Worm (Caenorhabditis elegans): Measurements from ENCODE around the gene C52G5.2.

Gene C52G5.2

DNA sequence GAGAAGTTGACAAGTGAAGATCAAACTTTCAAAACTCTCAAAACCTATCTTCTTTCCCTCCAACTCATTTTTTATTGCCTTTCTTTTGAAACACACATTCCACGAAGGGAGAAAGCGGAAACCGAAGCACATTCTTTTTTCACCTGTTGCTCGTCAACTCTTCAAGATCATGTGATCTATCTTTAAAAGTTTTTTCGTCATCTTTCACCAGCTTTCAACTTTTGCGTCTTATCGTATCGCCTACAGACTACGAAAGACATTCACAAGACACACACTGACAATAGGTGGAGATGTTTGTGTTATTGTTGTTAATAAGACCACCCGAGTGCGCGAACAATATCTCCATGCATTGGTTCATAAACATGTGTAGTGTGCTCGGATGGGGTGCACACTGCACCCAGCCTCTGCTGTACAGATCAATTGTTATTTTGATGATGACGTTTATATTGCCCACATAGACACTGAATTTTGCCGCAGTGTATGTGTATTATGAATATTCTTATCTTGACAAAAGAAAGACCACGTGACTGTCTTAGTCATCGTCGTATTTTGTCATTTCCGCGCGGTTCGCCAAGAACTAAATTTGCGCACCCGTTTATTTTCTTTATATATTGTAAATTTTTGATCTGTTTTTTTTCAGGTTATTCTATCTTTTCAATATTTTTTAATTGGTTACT is 30.7 kb downstream of the C52G5.2 start:
- no peak for TF ChIP-seq ceh-43 (GFP tag; optimal IDR thresholded peaks at IDR 0.05)

DNA sequence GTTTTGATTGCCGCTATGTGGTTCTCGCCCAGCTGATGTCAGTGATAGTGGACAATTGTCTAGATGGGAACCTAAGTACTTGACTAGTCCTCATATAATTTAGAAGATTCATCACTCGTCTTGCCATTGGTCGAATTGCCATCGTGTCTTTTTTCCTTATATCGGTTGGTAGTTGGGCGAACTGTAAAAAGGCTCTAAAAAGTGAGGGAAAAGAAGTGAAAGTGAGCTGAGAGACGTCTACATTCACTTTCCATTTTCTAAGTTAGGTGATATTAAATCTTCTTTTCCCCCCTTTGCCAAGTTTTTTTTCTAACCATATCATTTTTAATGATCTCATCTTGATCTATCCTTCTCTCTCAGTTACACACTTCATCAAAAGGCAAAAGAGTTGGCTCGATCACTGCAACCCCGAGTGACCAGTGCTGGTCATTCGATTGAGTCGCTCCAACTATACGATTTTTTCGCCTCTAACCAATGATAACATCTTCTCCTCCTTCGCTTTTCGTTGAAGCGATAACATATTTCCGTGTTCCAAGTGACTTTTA is 31.8 kb downstream of the C52G5.2 start:
- no peak for TF ChIP-seq elt-3 (tag; optimal IDR thresholded peaks at IDR 0.05)
- peak; percentile 65 for TF ChIP-seq elt-1 (tag; optimal IDR thresholded peaks at IDR 0.05; ENCODE audit: borderline replicate concordance, insufficient read depth)

DNA sequence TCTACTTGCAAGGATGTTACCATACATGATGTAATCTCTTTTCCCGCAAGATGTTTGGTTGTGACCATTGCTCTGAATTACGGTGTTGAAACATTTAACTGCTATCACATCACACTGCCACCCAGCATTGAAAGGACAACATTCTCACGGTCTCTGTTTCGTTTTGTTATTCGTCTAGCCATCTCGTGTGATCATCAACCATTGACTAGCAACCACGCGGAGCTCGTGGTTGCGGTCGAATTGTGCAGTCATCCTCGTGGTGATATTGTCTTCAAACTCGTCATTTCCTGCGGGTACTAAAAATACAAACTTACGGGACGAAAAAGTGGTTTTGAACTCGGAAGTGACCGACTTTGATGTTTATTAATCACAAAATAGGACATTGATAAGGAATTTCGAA is 32.5 kb downstream of the C52G5.2 start:
- no peak for TF ChIP-seq nhr-76 (tag; optimal IDR thresholded peaks at IDR 0.05)
- TF ChIP-seq ceh-43 (GFP tag; optimal IDR thresholded peaks at IDR 0.05), result no peak
- TF ChIP-seq nhr-12 (tag; optimal IDR thresholded peaks at IDR 0.05), result no peak
- no peak for TF ChIP-seq lsy-2 (tag; optimal IDR thresholded peaks at IDR 0.05)
- no peak for TF ChIP-seq flh-1 (GFP tag; optimal IDR thresholded peaks at IDR 0.05)
- TF ChIP-seq ham-2 (GFP tag; optimal IDR thresholded peaks at IDR 0.05), result no peak
- TF ChIP-seq ztf-11 (tag; optimal IDR thresholded peaks at IDR 0.05), result no peak
- no peak for TF ChIP-seq mep-1 (tag; optimal IDR thresholded peaks at IDR 0.05)
- TF ChIP-seq ces-1 (GFP tag; optimal IDR thresholded peaks at IDR 0.05), result no peak
- TF ChIP-seq unc-120 (tag; optimal IDR thresholded peaks at IDR 0.05; ENCODE audit: poor library complexity, severe bottlenecking), result no peak
- TF ChIP-seq sem-2 (GFP tag; optimal IDR thresholded peaks at IDR 0.05), result no peak
- no peak for TF ChIP-seq cnd-1 (tag; optimal IDR thresholded peaks at IDR 0.05)
- no peak for TF ChIP-seq drap-1 (GFP tag; optimal IDR thresholded peaks at IDR 0.05)
- TF ChIP-seq nhr-2 (tag; optimal IDR thresholded peaks at IDR 0.05), result no peak
- TF ChIP-seq elt-3 (tag; optimal IDR thresholded peaks at IDR 0.05), result no peak
- TF ChIP-seq ceh-83 (GFP tag; optimal IDR thresholded peaks at IDR 0.05), result no peak
- no peak for TF ChIP-seq bed-3 (GFP tag; optimal IDR thresholded peaks at IDR 0.05)
- no peak for TF ChIP-seq lin-32 (GFP tag; optimal IDR thresholded peaks at IDR 0.05)
- no peak for TF ChIP-seq lin-13 (tag; optimal IDR thresholded peaks at IDR 0.05)

ce11 chrX:12876795-12877530 is 33.9 kb downstream of the C52G5.2 start, which contains the start of gene bcat-1:
TSS of gene bcat-1 (plus strand) at chrX:12877480.
- TF ChIP-seq sptf-1 (tag; optimal IDR thresholded peaks at IDR 0.05) (peak; percentile 52), hlh-1 (tag; optimal IDR thresholded peaks at IDR 0.05) (no peak), unc-62 (GFP tag; optimal IDR thresholded peaks at IDR 0.05) (no peak), ham-2 (GFP tag; optimal IDR thresholded peaks at IDR 0.05) (peak; percentile 2), unc-120 (tag; optimal IDR thresholded peaks at IDR 0.05; ENCODE audit: poor library complexity, severe bottlenecking) (peak; percentile 43)

ce11 chrX:12877930-12878329 is 34.8 kb downstream of the C52G5.2 start:
- TF ChIP-seq lsy-2 (tag; optimal IDR thresholded peaks at IDR 0.05), result no peak
- TF ChIP-seq unc-39 (tag; optimal IDR thresholded peaks at IDR 0.05), result no peak
- TF ChIP-seq ceh-43 (GFP tag; optimal IDR thresholded peaks at IDR 0.05), result no peak
- TF ChIP-seq snpc-4 (tag; optimal IDR thresholded peaks at IDR 0.05), result no peak
- TF ChIP-seq flh-1 (GFP tag; optimal IDR thresholded peaks at IDR 0.05), result no peak
- TF ChIP-seq hlh-1 (tag; optimal IDR thresholded peaks at IDR 0.05), result peak; percentile 71
- no peak for TF ChIP-seq ham-2 (GFP tag; optimal IDR thresholded peaks at IDR 0.05)

DNA sequence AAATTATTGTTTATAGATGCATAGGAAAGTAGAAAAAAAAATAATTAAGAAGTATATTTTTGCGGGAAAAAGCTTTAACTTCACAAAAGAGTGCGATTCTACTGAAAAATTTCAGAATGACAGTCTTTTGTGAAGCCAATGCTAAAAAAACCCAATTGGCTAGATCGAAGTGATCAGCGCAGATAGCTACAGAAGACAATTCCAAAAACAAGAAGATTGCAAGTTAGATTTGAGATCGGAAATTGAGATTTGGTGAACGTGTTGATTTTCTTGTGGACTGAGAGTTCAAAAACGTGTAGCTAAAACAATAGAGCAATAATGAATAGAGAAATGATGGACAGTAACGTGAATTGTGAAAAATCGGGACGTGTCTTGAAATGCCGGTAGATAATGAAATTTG is 38.1 kb downstream of the C52G5.2 start:
- TF ChIP-seq sem-2 (GFP tag; optimal IDR thresholded peaks at IDR 0.05) (no peak), elt-1 (tag; optimal IDR thresholded peaks at IDR 0.05; ENCODE audit: borderline replicate concordance, insufficient read depth) (peak; percentile 35), unc-62 (GFP tag; optimal IDR thresholded peaks at IDR 0.05) (no peak), ces-1 (GFP tag; optimal IDR thresholded peaks at IDR 0.05) (no peak), hlh-1 (tag; optimal IDR thresholded peaks at IDR 0.05) (no peak), sptf-1 (tag; optimal IDR thresholded peaks at IDR 0.05) (no peak), unc-120 (tag; optimal IDR thresholded peaks at IDR 0.05; ENCODE audit: poor library complexity, severe bottlenecking) (no peak), M03D4.4 (tag; optimal IDR thresholded peaks at IDR 0.05) (no peak)

Measured in whole organism, mixed stage, embryonic.